Fruit fly (Drosophila melanogaster): ENCODE measurements around the gene CG5953.

CG5953 gene

dm6 chr2L:16500469-16500868 is 32.2 kb downstream of the CG5953 start (continued):
- TF ChIP-seq CG10267 (tag; optimal IDR thresholded peaks at IDR 0.05) = peak; percentile 84
- TF ChIP-seq sens-2 (GFP tag; IDR thresholded peaks at IDR 0.05) = peak; percentile 91
- TF ChIP-seq dan (GFP tag; IDR thresholded peaks at IDR 0.05) = no peak; the same call in 1 of the 2 replicates
- no peak for TF ChIP-seq CG7963 (GFP tag; IDR thresholded peaks at IDR 0.05; ENCODE audit: partially characterized antibody)
- TF ChIP-seq CG42726 (GFP tag; IDR thresholded peaks at IDR 0.05; ENCODE audit: partially characterized antibody) = no peak
- no peak for TF ChIP-seq CG16813 (GFP tag; IDR thresholded peaks at IDR 0.05; ENCODE audit: partially characterized antibody)
- TF ChIP-seq sna (GFP tag; IDR thresholded peaks at IDR 0.05; ENCODE audit: partially characterized antibody) = no peak
- TF ChIP-seq tgo (GFP tag; IDR thresholded peaks at IDR 0.05) = peak; percentile 94
- peak; percentile 69 for TF ChIP-seq CG4328 (GFP tag; optimal IDR thresholded peaks at IDR 0.05)
- TF ChIP-seq HLH3B (GFP tag; IDR thresholded peaks at IDR 0.05) = peak; percentile 96
- TF ChIP-seq CG9876 (GFP tag; optimal IDR thresholded peaks at IDR 0.05) = peak; percentile 31
- peak; percentile 69 for TF ChIP-seq CHES-1-like (GFP tag; optimal IDR thresholded peaks at IDR 0.05)
- no peak for TF ChIP-seq Opbp (GFP tag; IDR thresholded peaks at IDR 0.05; ENCODE audit: partially characterized antibody)
- peak; percentile 59 for TF ChIP-seq CG17802 (tag; optimal IDR thresholded peaks at IDR 0.05)
- TF ChIP-seq luna (GFP tag; optimal IDR thresholded peaks at IDR 0.05) = peak; percentile 7
- TF ChIP-seq CG10366 (GFP tag; IDR thresholded peaks at IDR 0.05) = peak; percentile 92
- peak; percentile 86 for TF ChIP-seq zen (tag; optimal IDR thresholded peaks at IDR 0.05)
- peak; percentile 76 to 95 for TF ChIP-seq eve (GFP tag; optimal IDR thresholded peaks at IDR 0.05)
- peak; percentile 49 for TF ChIP-seq CG12104 (GFP tag; optimal IDR thresholded peaks at IDR 0.05)
- peak; percentile 86 for TF ChIP-seq NFAT (GFP tag; IDR thresholded peaks at IDR 0.05)
- TF ChIP-seq CG9609 (GFP tag; optimal IDR thresholded peaks at IDR 0.05) = peak; percentile 46
- no peak for TF ChIP-seq CkIIα-i1 (GFP tag; IDR thresholded peaks at IDR 0.05)
- peak; percentile 88 for TF ChIP-seq fd96Cb (tag; optimal IDR thresholded peaks at IDR 0.05)
- peak; percentile 93 for TF ChIP-seq Drgx (GFP tag; IDR thresholded peaks at IDR 0.05)
- TF ChIP-seq row (GFP tag; IDR thresholded peaks at IDR 0.05) = peak; percentile 96
- TF ChIP-seq tna (GFP tag; IDR thresholded peaks at IDR 0.05; ENCODE audit: partially characterized antibody) = no peak
- peak; percentile 16 for TF ChIP-seq HmgD (GFP tag; optimal IDR thresholded peaks at IDR 0.05)
- TF ChIP-seq Tbp (GFP tag; optimal IDR thresholded peaks at IDR 0.05) = no peak
- peak; percentile 94 for TF ChIP-seq ken (GFP tag; IDR thresholded peaks at IDR 0.05)
- TF ChIP-seq Spps (tag; optimal IDR thresholded peaks at IDR 0.05) = peak; percentile 77
- peak; percentile 56 for TF ChIP-seq CG6654 (GFP tag; optimal IDR thresholded peaks at IDR 0.05)
- TF ChIP-seq tio (GFP tag; optimal IDR thresholded peaks at IDR 0.05) = peak; percentile 87
- TF ChIP-seq CG17568 (GFP tag; optimal IDR thresholded peaks at IDR 0.05) = peak; percentile 85
- peak; percentile 75 for TF ChIP-seq CG11723 (GFP tag; optimal IDR thresholded peaks at IDR 0.05)
- TF ChIP-seq CrebB (tag; optimal IDR thresholded peaks at IDR 0.05) = peak; percentile 92
- peak; percentile 79 for TF ChIP-seq scrt (GFP tag; optimal IDR thresholded peaks at IDR 0.05)
- TF ChIP-seq Ptx1 (GFP tag; IDR thresholded peaks at IDR 0.05) = peak; percentile 94
- TF ChIP-seq Ravus (GFP tag; IDR thresholded peaks at IDR 0.05) = peak; percentile 74
- TF ChIP-seq CG31441 (GFP tag; IDR thresholded peaks at IDR 0.05) = peak; percentile 74
- peak; percentile 93 for TF ChIP-seq PHDP (tag; optimal IDR thresholded peaks at IDR 0.05)
- TF ChIP-seq CG3838 (GFP tag; optimal IDR thresholded peaks at IDR 0.05) = peak; percentile 51
- TF ChIP-seq sima (GFP tag; optimal IDR thresholded peaks at IDR 0.05) = peak; percentile 31
- peak; percentile 79 for TF ChIP-seq CG11696 (GFP tag; IDR thresholded peaks at IDR 0.05)
- TF ChIP-seq Gug (GFP tag; IDR thresholded peaks at IDR 0.05) = peak; percentile 90
- peak; percentile 55 for TF ChIP-seq CG8281 (tag; optimal IDR thresholded peaks at IDR 0.05)
- TF ChIP-seq kni (GFP tag; optimal IDR thresholded peaks at IDR 0.05) = peak; percentile 71
- no peak for TF ChIP-seq prd (optimal IDR thresholded peaks at IDR 0.05)
- peak; percentile 97 for TF ChIP-seq prd (GFP tag; IDR thresholded peaks at IDR 0.05)
- peak; percentile 93 for TF ChIP-seq pum (GFP tag; optimal IDR thresholded peaks at IDR 0.05)
- no peak for TF ChIP-seq CG13287 (GFP tag; IDR thresholded peaks at IDR 0.05; ENCODE audit: partially characterized antibody)
- peak; percentile 98 for TF ChIP-seq grau (tag; optimal IDR thresholded peaks at IDR 0.05)
